Fruit fly (Drosophila melanogaster): ENCODE data around the gene ATPsynE.

- TF ChIP-seq pan (optimal IDR thresholded peaks at IDR 0.05) (no peak), EcR (GFP tag; optimal IDR thresholded peaks at IDR 0.05) (no peak), CG8478 (optimal IDR thresholded peaks at IDR 0.05) (no peak), usp (GFP tag; optimal IDR thresholded peaks at IDR 0.05) (no peak), psq (optimal IDR thresholded peaks at IDR 0.05) (no peak), Dll (optimal IDR thresholded peaks at IDR 0.05) (no peak)
Observed at dm6 chr3R:14280324-14280723, 46.4 kb upstream of the ATPsynE start.
